Worm (Caenorhabditis elegans) whole organism, mixed stage, embryonic: ENCODE data around the gene dtmk-1.
A peak's percentile ranks its signal among the peaks of the same experiment; 100 is the strongest.

Experiments used
- blmp-1 ChIP-seq: fragments of 150-350 bp; optimal IDR thresholded peaks from 2 replicates; lab custom pipeline; 2014; ENCODE audit warnings: missing biosample characterization, missing genetic modification characterization
- ceh-43 ChIP-seq: fragments of 200-800 bp; sonication (Bioruptor generic); optimal IDR thresholded peaks from 2 replicates; lab custom pipeline; 2018; ENCODE audit warnings: mild to moderate bottlenecking, missing genetic modification characterization, moderate library complexity, missing compliant biosample characterization
- elt-1 ChIP-seq: sonication (generic microtip); optimal IDR thresholded peaks from 2 replicates; lab custom pipeline; 2017; ENCODE audit warnings: missing genetic modification characterization, mild to moderate bottlenecking, missing compliant biosample characterization, antibody characterized with exemption, moderate library complexity, borderline replicate concordance; ENCODE audit not compliant: insufficient read depth
- lin-13 ChIP-seq: fragments of 150-350 bp; optimal IDR thresholded peaks from 2 replicates; lab custom pipeline; 2014; ENCODE audit warnings: missing biosample characterization, missing genetic modification characterization
- lsy-2 ChIP-seq: fragments of 150-350 bp; optimal IDR thresholded peaks from 2 replicates; lab custom pipeline; 2014; ENCODE audit warnings: missing biosample characterization, missing genetic modification characterization
- pha-4 ChIP-seq: fragments of 150-350 bp; optimal IDR thresholded peaks from 2 replicates; lab custom pipeline; 2018; ENCODE audit warnings: missing biosample characterization, missing genetic modification reagents, missing genetic modification characterization
- unc-62 ChIP-seq: fragments of 150-350 bp; optimal IDR thresholded peaks from 2 replicates; lab custom pipeline; 2014; ENCODE audit warnings: missing biosample characterization, missing genetic modification reagents, missing genetic modification characterization

- TF ChIP-seq elt-1 (tag; lab: Kevin White, UChicago) (no peak), lin-13 (tag; lab: Kevin White, UChicago) (peak; percentile 81), unc-62 (GFP tag; lab: Kevin White, UChicago) (no peak), ceh-43 (GFP tag; lab: Kevin White, UChicago) (no peak), lsy-2 (tag; lab: Kevin White, UChicago) (peak; percentile 81), blmp-1 (no peak), pha-4 (tag; lab: Kevin White, UChicago) (peak; percentile 82)
Observed at ce11 chrII:9940430-9940829, 26.5 kb downstream of the dtmk-1 start, which contains the start of gene ufd-3.
